Worm (Caenorhabditis elegans): ENCODE results near the gene slc-28.2.

The slc-28.2 gene

DNA sequence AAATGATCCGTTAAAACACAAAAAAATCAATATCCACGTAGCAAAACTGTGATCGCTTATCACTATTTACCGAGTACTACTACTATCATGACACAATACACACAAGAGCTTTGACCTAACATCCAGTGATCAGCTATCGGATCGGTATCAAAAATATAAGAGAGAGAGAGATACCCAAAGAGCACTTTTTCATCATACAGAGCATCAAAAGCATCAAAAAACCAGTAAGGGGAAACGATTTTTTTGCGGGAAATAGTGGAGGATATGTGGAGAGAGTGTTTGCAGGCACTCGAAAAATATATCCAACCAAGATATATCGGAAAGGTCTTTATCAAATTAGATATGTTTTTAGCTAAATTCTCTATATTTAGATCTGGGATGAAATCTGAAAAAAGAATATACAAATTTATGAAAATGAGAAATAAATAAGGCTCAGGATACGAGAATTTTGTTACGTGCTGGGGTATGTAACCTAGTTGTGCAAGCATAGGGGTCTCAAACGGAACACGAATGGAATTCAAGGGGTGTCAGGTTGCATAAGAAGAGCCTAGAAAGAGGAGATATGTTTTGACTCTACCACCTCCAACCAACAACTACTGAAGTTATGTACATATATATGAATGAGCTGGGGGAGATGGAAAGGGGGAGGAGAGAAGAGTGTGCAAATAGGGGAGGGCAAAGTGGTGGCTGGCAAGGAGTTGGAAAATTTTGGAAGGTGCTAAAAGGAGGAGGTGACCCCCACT is 14.8 kb upstream of the slc-28.2 start:
- TF ChIP-seq T26A5.8 (tag; optimal IDR thresholded peaks at IDR 0.05) = no peak
- TF ChIP-seq let-607 (tag; optimal IDR thresholded peaks at IDR 0.05) = no peak
- no peak for TF ChIP-seq snpc-1.3 (tag; optimal IDR thresholded peaks at IDR 0.05; ENCODE audit: insufficient read depth)
- TF ChIP-seq athp-1 (tag; optimal IDR thresholded peaks at IDR 0.05) = no peak
- no peak for TF ChIP-seq F37B4.10 (GFP tag; IDR thresholded peaks at IDR 0.05)
- TF ChIP-seq tlf-1 (GFP tag; optimal IDR thresholded peaks at IDR 0.05) = no peak
- TF ChIP-seq lin-26 (GFP tag; IDR thresholded peaks at IDR 0.05) = 0 out of 2 replicates have a peak, but pooled peaks have one; percentile 45
- TF ChIP-seq C17E4.6 (GFP tag; IDR thresholded peaks at IDR 0.05) = no peak

DNA sequence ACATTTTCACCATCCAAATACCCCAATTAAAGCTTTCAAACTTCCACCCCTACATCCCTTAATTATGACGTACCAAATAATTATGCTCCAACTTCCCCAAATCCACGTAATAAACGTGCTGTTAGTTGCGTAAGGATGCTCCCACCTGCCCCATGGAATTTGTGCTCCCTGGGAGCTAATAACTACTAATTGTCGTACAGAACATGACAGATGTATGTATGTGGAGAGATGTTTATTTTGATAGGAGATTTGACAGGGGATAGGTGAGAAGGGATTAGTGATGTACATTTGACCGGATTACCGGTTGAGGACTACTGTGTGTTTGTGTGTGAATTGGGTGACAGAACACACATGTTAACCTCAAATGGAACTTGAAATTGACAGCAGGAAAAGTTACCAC is 10.2 kb upstream of the slc-28.2 start:
- TF ChIP-seq nhr-80 (tag; optimal IDR thresholded peaks at IDR 0.05) (no peak), nfyb-1 (GFP tag; IDR thresholded peaks at IDR 0.05) (no peak), rec-8 (tag; optimal IDR thresholded peaks at IDR 0.05) (no peak), tbx-9 (tag; optimal IDR thresholded peaks at IDR 0.05; ENCODE audit: borderline replicate concordance) (no peak), B0336.3 (GFP tag; IDR thresholded peaks at IDR 0.05) (no peak), Y67H2A.10 (GFP tag; conservative IDR thresholded peaks at IDR 0.05) (no peak), lin-54 (GFP tag; optimal IDR thresholded peaks at IDR 0.05) (no peak), hsf-1 (GFP tag; IDR thresholded peaks at IDR 0.05) (no peak), hrde-1 (tag; optimal IDR thresholded peaks at IDR 0.05; ENCODE audit: borderline replicate concordance) (no peak), lir-1 (GFP tag; conservative IDR thresholded peaks at IDR 0.05) (no peak), hlh-26 (GFP tag; conservative IDR thresholded peaks at IDR 0.05) (no peak), attf-6 (GFP tag; IDR thresholded peaks at IDR 0.05) (no peak), F52B5.7 (tag; optimal IDR thresholded peaks at IDR 0.05) (no peak), ztf-25 (GFP tag; IDR thresholded peaks at IDR 0.05) (no peak), egl-18 (GFP tag; IDR thresholded peaks at IDR 0.05) (no peak), mes-4 (tag; optimal IDR thresholded peaks at IDR 0.05) (no peak), nfya-1 (tag; optimal IDR thresholded peaks at IDR 0.05; ENCODE audit: borderline replicate concordance, insufficient read depth) (no peak), nhr-120 (GFP tag; IDR thresholded peaks at IDR 0.05) (no peak)

DNA sequence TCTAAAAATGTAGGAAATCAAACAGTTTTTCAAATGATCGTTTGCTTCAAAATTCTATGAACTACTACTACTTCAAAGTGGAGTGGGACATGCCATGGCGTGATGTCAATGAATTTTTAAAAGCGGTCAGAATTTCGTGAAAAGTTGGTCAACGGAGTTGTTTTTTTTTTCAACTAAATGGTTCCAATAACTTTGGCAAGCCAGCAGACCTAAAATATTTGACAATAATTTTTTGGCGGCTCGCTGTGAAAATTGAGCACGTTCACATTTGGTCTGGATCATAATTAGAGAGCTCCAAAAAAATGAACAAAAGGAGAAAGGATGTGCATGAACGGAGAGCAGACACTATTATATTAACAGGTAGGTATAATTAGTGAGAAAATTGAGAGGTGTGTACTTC is 9.7 kb upstream of the slc-28.2 start:
- TF ChIP-seq B0035.1 (tag; optimal IDR thresholded peaks at IDR 0.05) (no peak), B0019.2 (GFP tag; conservative IDR thresholded peaks at IDR 0.05) (no peak), dpl-1 (GFP tag; optimal IDR thresholded peaks at IDR 0.05) (no peak), ceh-40 (GFP tag; IDR thresholded peaks at IDR 0.05) (no peak), mcd-1 (GFP tag; IDR thresholded peaks at IDR 0.05) (no peak), nfya-2 (GFP tag; IDR thresholded peaks at IDR 0.05) (no peak), athp-1 (tag; optimal IDR thresholded peaks at IDR 0.05) (no peak), B0261.1 (tag; optimal IDR thresholded peaks at IDR 0.05) (no peak), him-1 (tag; optimal IDR thresholded peaks at IDR 0.05) (no peak), snpc-3.4 (tag; optimal IDR thresholded peaks at IDR 0.05) (no peak), xnd-1 (tag; optimal IDR thresholded peaks at IDR 0.05) (no peak), attf-3 (GFP tag; conservative IDR thresholded peaks at IDR 0.05) (no peak)

All from whole organism, young adult.